Comparison of ENCODE assay signal across 1 fruit fly cellular context in genomic region chr2L:10381890-10382450, dm6.
TF ChIP-seq lines count a peak whose summit lies in the region.

Gene CG5096 (plus strand): TSS chr2L:10382263.

TF ChIP-seq in whole organism, embryonic, 481 proteins besides CTCF, POLR2A, EP300 and RAD21 (continued from another document and continues in another):
- no peak for TF ChIP-seq CG12071 (GFP tag; optimal IDR thresholded peaks at IDR 0.05; lab: Kevin White, UChicago)
- TF ChIP-seq CG3847 (GFP tag; IDR thresholded peaks at IDR 0.05; lab: Robert Waterston, UW): peak; percentile 82; the same call in 1 of the 2 replicates
- peak; percentile 92 for TF ChIP-seq unpg (GFP tag; optimal IDR thresholded peaks at IDR 0.05; lab: Kevin White, UChicago)
- TF ChIP-seq aop (GFP tag; IDR thresholded peaks at IDR 0.05; lab: Robert Waterston, UW): no peak
- peak; percentile 66 for TF ChIP-seq da (GFP tag; optimal IDR thresholded peaks at IDR 0.05; lab: Kevin White, UChicago)
- peak; percentile 73 for TF ChIP-seq CG9437 (GFP tag; optimal IDR thresholded peaks at IDR 0.05; lab: Kevin White, UChicago)
- TF ChIP-seq zfh1 (GFP tag; IDR thresholded peaks at IDR 0.05; lab: Robert Waterston, UW): peak; percentile 87
- TF ChIP-seq CG12155 (GFP tag; optimal IDR thresholded peaks at IDR 0.05; lab: Kevin White, UChicago): peak; percentile 82
- peak; percentile 86 for TF ChIP-seq kay (GFP tag; optimal IDR thresholded peaks at IDR 0.05; lab: Kevin White, UChicago)
- peak; percentile 57 for TF ChIP-seq CG18011 (GFP tag; optimal IDR thresholded peaks at IDR 0.05; lab: Kevin White, UChicago)
- TF ChIP-seq CG2889 (GFP tag; IDR thresholded peaks at IDR 0.05; lab: Robert Waterston, UW): peak; percentile 93
- peak; percentile 97 for TF ChIP-seq grn (GFP tag; optimal IDR thresholded peaks at IDR 0.05; lab: Kevin White, UChicago)
- TF ChIP-seq CG12391 (tag; optimal IDR thresholded peaks at IDR 0.05; lab: Kevin White, UChicago): peak; percentile 91
- peak; percentile 59; the same call in 1 of the 2 replicates for TF ChIP-seq CG10321 (GFP tag; IDR thresholded peaks at IDR 0.05; lab: Robert Waterston, UW)
- TF ChIP-seq gsb (GFP tag; IDR thresholded peaks at IDR 0.05; lab: Robert Waterston, UW): peak; percentile 84
- peak; percentile 80 for TF ChIP-seq CG7987 (GFP tag; optimal IDR thresholded peaks at IDR 0.05; lab: Kevin White, UChicago)
- peak; percentile 78 to 79 for TF ChIP-seq Pdp1 (GFP tag; optimal IDR thresholded peaks at IDR 0.05; lab: Kevin White, UChicago)
- peak; percentile 67 for TF ChIP-seq maf-S (GFP tag; optimal IDR thresholded peaks at IDR 0.05; lab: Kevin White, UChicago)
- TF ChIP-seq dysf (GFP tag; IDR thresholded peaks at IDR 0.05; lab: Robert Waterston, UW): peak; percentile 90
- peak; percentile 70; the same call in 1 of the 3 replicates for TF ChIP-seq CG2199 (GFP tag; IDR thresholded peaks at IDR 0.05; lab: Robert Waterston, UW)
- peak; percentile 81 for TF ChIP-seq CG9932 (GFP tag; IDR thresholded peaks at IDR 0.05; lab: Robert Waterston, UW)
- peak; percentile 97 for TF ChIP-seq CG18599 (GFP tag; optimal IDR thresholded peaks at IDR 0.05; lab: Kevin White, UChicago)
- 0 out of 2 replicates have a peak, but pooled peaks have one; percentile 60 for TF ChIP-seq CG16779 (GFP tag; IDR thresholded peaks at IDR 0.05; lab: Robert Waterston, UW)
- peak; percentile 70 for TF ChIP-seq CG11723 (GFP tag; optimal IDR thresholded peaks at IDR 0.05; lab: Kevin White, UChicago)
- TF ChIP-seq ac (GFP tag; optimal IDR thresholded peaks at IDR 0.05; lab: Kevin White, UChicago): no peak
- peak; percentile 62 to 64 for TF ChIP-seq chif (GFP tag; optimal IDR thresholded peaks at IDR 0.05; lab: Kevin White, UChicago)
- no peak; the same call in 1 of the 2 replicates for TF ChIP-seq NFAT (GFP tag; IDR thresholded peaks at IDR 0.05; lab: Robert Waterston, UW)
- TF ChIP-seq CG17328 (GFP tag; IDR thresholded peaks at IDR 0.05; lab: Robert Waterston, UW): peak; percentile 83
- peak; percentile 66 for TF ChIP-seq zen (tag; optimal IDR thresholded peaks at IDR 0.05; lab: Kevin White, UChicago)
- peak; percentile 96 for TF ChIP-seq D19A (tag; optimal IDR thresholded peaks at IDR 0.05; lab: Kevin White, UChicago)
- peak; percentile 21 for TF ChIP-seq CG31388 (GFP tag; optimal IDR thresholded peaks at IDR 0.05; lab: Kevin White, UChicago)
- TF ChIP-seq Fer1 (GFP tag; optimal IDR thresholded peaks at IDR 0.05; lab: Kevin White, UChicago): peak; percentile 95
- TF ChIP-seq eve (GFP tag; optimal IDR thresholded peaks at IDR 0.05; lab: Kevin White, UChicago): peak in 1 of 2 experiments; percentile 78
- TF ChIP-seq CG11504 (tag; optimal IDR thresholded peaks at IDR 0.05; lab: Kevin White, UChicago): peak; percentile 92
- TF ChIP-seq CG15073 (GFP tag; optimal IDR thresholded peaks at IDR 0.05; lab: Kevin White, UChicago): peak; percentile 16
- TF ChIP-seq scrt (GFP tag; optimal IDR thresholded peaks at IDR 0.05; lab: Kevin White, UChicago): peak; percentile 90
- peak; percentile 86 for TF ChIP-seq stc (GFP tag; IDR thresholded peaks at IDR 0.05; lab: Robert Waterston, UW)
- peak; percentile 66 for TF ChIP-seq CG5245 (GFP tag; optimal IDR thresholded peaks at IDR 0.05; lab: Kevin White, UChicago)
- peak; percentile 75 for TF ChIP-seq CG11696 (GFP tag; IDR thresholded peaks at IDR 0.05; lab: Robert Waterston, UW)
- peak; percentile 69 for TF ChIP-seq Hmx (GFP tag; optimal IDR thresholded peaks at IDR 0.05; lab: Kevin White, UChicago)
- TF ChIP-seq bigmax (GFP tag; optimal IDR thresholded peaks at IDR 0.05; lab: Kevin White, UChicago): peak; percentile 40
- peak; percentile 49 for TF ChIP-seq psq (GFP tag; optimal IDR thresholded peaks at IDR 0.05; lab: Kevin White, UChicago)
- no peak; the same call in none of the 2 replicates for TF ChIP-seq CG9215 (GFP tag; IDR thresholded peaks at IDR 0.05; lab: Robert Waterston, UW)
- TF ChIP-seq exex (tag; optimal IDR thresholded peaks at IDR 0.05; lab: Kevin White, UChicago): peak; percentile 97
- peak; percentile 82 for TF ChIP-seq ATbp (GFP tag; optimal IDR thresholded peaks at IDR 0.05; lab: Kevin White, UChicago)
- peak; percentile 74 for TF ChIP-seq CG4424 (GFP tag; optimal IDR thresholded peaks at IDR 0.05; lab: Kevin White, UChicago)
- peak; percentile 84; the same call in 2 of the 3 replicates for TF ChIP-seq CG17361 (GFP tag; IDR thresholded peaks at IDR 0.05; lab: Robert Waterston, UW)
- TF ChIP-seq CG7745 (tag; optimal IDR thresholded peaks at IDR 0.05; lab: Kevin White, UChicago): no peak
- TF ChIP-seq CG1602 (GFP tag; optimal IDR thresholded peaks at IDR 0.05; lab: Kevin White, UChicago): peak; percentile 76
- TF ChIP-seq Hsf (GFP tag; optimal IDR thresholded peaks at IDR 0.05; lab: Kevin White, UChicago): peak; percentile 79
- peak; percentile 50 for TF ChIP-seq Ets97D (GFP tag; optimal IDR thresholded peaks at IDR 0.05; lab: Kevin White, UChicago)
- peak; percentile 92 for TF ChIP-seq dmrt99B (tag; optimal IDR thresholded peaks at IDR 0.05; lab: Kevin White, UChicago)
- peak; percentile 93 for TF ChIP-seq lilli (GFP tag; optimal IDR thresholded peaks at IDR 0.05; lab: Kevin White, UChicago)
- TF ChIP-seq cato (GFP tag; optimal IDR thresholded peaks at IDR 0.05; lab: Kevin White, UChicago; ENCODE audit: borderline replicate concordance): peak; percentile 50
- TF ChIP-seq Taf1 (GFP tag; IDR thresholded peaks at IDR 0.05; lab: Robert Waterston, UW): peak; percentile 82
- peak; percentile 90 for TF ChIP-seq CG12659 (GFP tag; optimal IDR thresholded peaks at IDR 0.05; lab: Kevin White, UChicago)
- peak; percentile 84 for TF ChIP-seq schlank (tag; optimal IDR thresholded peaks at IDR 0.05; lab: Kevin White, UChicago)
- TF ChIP-seq Bdp1 (GFP tag; optimal IDR thresholded peaks at IDR 0.05; lab: Kevin White, UChicago): no peak
- peak; percentile 93 for TF ChIP-seq so (GFP tag; IDR thresholded peaks at IDR 0.05; lab: Robert Waterston, UW)
- peak; percentile 72 for TF ChIP-seq gsb-n (tag; optimal IDR thresholded peaks at IDR 0.05; lab: Kevin White, UChicago)
- TF ChIP-seq ems (GFP tag; optimal IDR thresholded peaks at IDR 0.05; lab: Kevin White, UChicago): peak; percentile 81
- no peak; the same call in 1 of the 2 replicates for TF ChIP-seq CG11247 (GFP tag; IDR thresholded peaks at IDR 0.05; lab: Robert Waterston, UW)
- TF ChIP-seq CG11456 (GFP tag; IDR thresholded peaks at IDR 0.05; lab: Robert Waterston, UW): peak; percentile 87
- TF ChIP-seq HLH3B (GFP tag; IDR thresholded peaks at IDR 0.05; lab: Robert Waterston, UW): peak; percentile 93; the same call in 1 of the 2 replicates
- peak; percentile 72; the same call in 1 of the 2 replicates for TF ChIP-seq CG31224 (GFP tag; IDR thresholded peaks at IDR 0.05; lab: Robert Waterston, UW)
- no peak; the same call in 1 of the 2 replicates for TF ChIP-seq CG14667 (GFP tag; IDR thresholded peaks at IDR 0.05; lab: Robert Waterston, UW)
- TF ChIP-seq esg (GFP tag; conservative IDR thresholded peaks at IDR 0.05; lab: Robert Waterston, UW): peak; percentile 82
- TF ChIP-seq ato (GFP tag; IDR thresholded peaks at IDR 0.05; lab: Robert Waterston, UW; ENCODE audit: partially characterized antibody): no peak
- TF ChIP-seq inv (GFP tag; IDR thresholded peaks at IDR 0.05; lab: Robert Waterston, UW; ENCODE audit: partially characterized antibody): no peak
- peak; percentile 88 for TF ChIP-seq CG10209 (GFP tag; optimal IDR thresholded peaks at IDR 0.05; lab: Kevin White, UChicago)
- TF ChIP-seq CG10431 (GFP tag; optimal IDR thresholded peaks at IDR 0.05; lab: Kevin White, UChicago): no peak
- TF ChIP-seq Stat92E (GFP tag; optimal IDR thresholded peaks at IDR 0.05; lab: Kevin White, UChicago): no peak
- peak; percentile 22 for TF ChIP-seq Sry-β (GFP tag; optimal IDR thresholded peaks at IDR 0.05; lab: Kevin White, UChicago)
- TF ChIP-seq tna (GFP tag; IDR thresholded peaks at IDR 0.05; lab: Robert Waterston, UW; ENCODE audit: partially characterized antibody): no peak
- peak; percentile 76 for TF ChIP-seq HLH54F (GFP tag; optimal IDR thresholded peaks at IDR 0.05; lab: Kevin White, UChicago)
- peak; percentile 80 for TF ChIP-seq CG10979 (tag; optimal IDR thresholded peaks at IDR 0.05; lab: Kevin White, UChicago)
- TF ChIP-seq Gug (GFP tag; IDR thresholded peaks at IDR 0.05; lab: Robert Waterston, UW): no peak
- TF ChIP-seq sens (GFP tag; lab: Kevin White, UChicago): peak; percentile 92
- TF ChIP-seq Antp (GFP tag; optimal IDR thresholded peaks at IDR 0.05; lab: Kevin White, UChicago): peak; percentile 48
- TF ChIP-seq BtbVII (GFP tag; optimal IDR thresholded peaks at IDR 0.05; lab: Kevin White, UChicago): peak; percentile 90
- no peak for TF ChIP-seq croc (GFP tag; conservative IDR thresholded peaks at IDR 0.05; lab: Robert Waterston, UW)
- TF ChIP-seq bsh (GFP tag; optimal IDR thresholded peaks at IDR 0.05; lab: Kevin White, UChicago): peak in 1 of 2 experiments; percentile 90
- TF ChIP-seq org-1 (GFP tag; optimal IDR thresholded peaks at IDR 0.05; lab: Kevin White, UChicago): peak; percentile 78
- TF ChIP-seq CG14860 (GFP tag; IDR thresholded peaks at IDR 0.05; lab: Robert Waterston, UW; ENCODE audit: partially characterized antibody): no peak
- TF ChIP-seq ewg (GFP tag; optimal IDR thresholded peaks at IDR 0.05; lab: Kevin White, UChicago): peak; percentile 64
- TF ChIP-seq salm (tag; optimal IDR thresholded peaks at IDR 0.05; lab: Kevin White, UChicago): peak; percentile 87
- TF ChIP-seq CG4328 (GFP tag; optimal IDR thresholded peaks at IDR 0.05; lab: Kevin White, UChicago): peak; percentile 62
- peak; percentile 87 for TF ChIP-seq CG6813 (GFP tag; optimal IDR thresholded peaks at IDR 0.05; lab: Kevin White, UChicago)
- peak; percentile 84 for TF ChIP-seq nau (GFP tag; optimal IDR thresholded peaks at IDR 0.05; lab: Kevin White, UChicago)
- TF ChIP-seq gcm (GFP tag; optimal IDR thresholded peaks at IDR 0.05; lab: Kevin White, UChicago): peak; percentile 87
- TF ChIP-seq Mes4 (GFP tag; optimal IDR thresholded peaks at IDR 0.05; lab: Kevin White, UChicago): peak; percentile 29
- peak; percentile 87 for TF ChIP-seq otp (GFP tag; IDR thresholded peaks at IDR 0.05; lab: Robert Waterston, UW)
- TF ChIP-seq Poxn (GFP tag; IDR thresholded peaks at IDR 0.05; lab: Robert Waterston, UW): peak; percentile 52; the same call in 1 of the 2 replicates
- peak; percentile 88 for TF ChIP-seq CG17829 (tag; optimal IDR thresholded peaks at IDR 0.05; lab: Kevin White, UChicago)
- peak; percentile 89 for TF ChIP-seq NfI (GFP tag; optimal IDR thresholded peaks at IDR 0.05; lab: Kevin White, UChicago)
- TF ChIP-seq knrl (GFP tag; IDR thresholded peaks at IDR 0.05; lab: Robert Waterston, UW; ENCODE audit: partially characterized antibody): no peak
- TF ChIP-seq Med (GFP tag; lab: Kevin White, UChicago): peak; percentile 97
- peak; percentile 65; the same call in 1 of the 3 replicates for TF ChIP-seq CG11093 (GFP tag; IDR thresholded peaks at IDR 0.05; lab: Robert Waterston, UW)
- peak; percentile 67 for TF ChIP-seq zfh2 (GFP tag; optimal IDR thresholded peaks at IDR 0.05; lab: Kevin White, UChicago)
- TF ChIP-seq Atf-2 (GFP tag; optimal IDR thresholded peaks at IDR 0.05; lab: Kevin White, UChicago): peak; percentile 70
- no peak for TF ChIP-seq vnd (GFP tag; IDR thresholded peaks at IDR 0.05; lab: Robert Waterston, UW; ENCODE audit: partially characterized antibody)
- TF ChIP-seq yki (optimal IDR thresholded peaks at IDR 0.05; lab: Kevin White, UChicago): no peak
- TF ChIP-seq CG14965 (GFP tag; optimal IDR thresholded peaks at IDR 0.05; lab: Kevin White, UChicago; ENCODE audit: borderline replicate concordance): no peak
- peak; percentile 67 for TF ChIP-seq kah (GFP tag; optimal IDR thresholded peaks at IDR 0.05; lab: Kevin White, UChicago)
- peak; percentile 76 for TF ChIP-seq Adf1 (GFP tag; IDR thresholded peaks at IDR 0.05; lab: Robert Waterston, UW)
- TF ChIP-seq Abd-B (GFP tag; optimal IDR thresholded peaks at IDR 0.05; lab: Kevin White, UChicago): no peak
- peak; percentile 79 for TF ChIP-seq H2.0 (GFP tag; IDR thresholded peaks at IDR 0.05; lab: Robert Waterston, UW)
- TF ChIP-seq lmd (GFP tag; IDR thresholded peaks at IDR 0.05; lab: Robert Waterston, UW): peak; percentile 86
- no peak for TF ChIP-seq Neu2 (GFP tag; optimal IDR thresholded peaks at IDR 0.05; lab: Kevin White, UChicago; ENCODE audit: borderline replicate concordance)
- no peak for TF ChIP-seq hkb (optimal IDR thresholded peaks at IDR 0.05; lab: Kevin White, UChicago)
- peak; percentile 96 for TF ChIP-seq hkb (GFP tag; IDR thresholded peaks at IDR 0.05; lab: Robert Waterston, UW)
- no peak for TF ChIP-seq CG4404 (GFP tag; IDR thresholded peaks at IDR 0.05; lab: Robert Waterston, UW)
- peak; percentile 94 for TF ChIP-seq tap (tag; optimal IDR thresholded peaks at IDR 0.05; lab: Kevin White, UChicago)
- peak; percentile 10 for TF ChIP-seq slou (GFP tag; optimal IDR thresholded peaks at IDR 0.05; lab: Kevin White, UChicago)
- peak; percentile 72 for TF ChIP-seq en (GFP tag; optimal IDR thresholded peaks at IDR 0.05; lab: Kevin White, UChicago)
- TF ChIP-seq CG4707 (GFP tag; optimal IDR thresholded peaks at IDR 0.05; lab: Kevin White, UChicago): peak; percentile 64
- peak; percentile 90 for TF ChIP-seq HHEX (GFP tag; optimal IDR thresholded peaks at IDR 0.05; lab: Kevin White, UChicago)
- no peak for TF ChIP-seq CG11560 (tag; IDR thresholded peaks at IDR 0.05; lab: Robert Waterston, UW)
- TF ChIP-seq CG12769 (tag; optimal IDR thresholded peaks at IDR 0.05; lab: Kevin White, UChicago): peak; percentile 95
- TF ChIP-seq Dad (GFP tag; optimal IDR thresholded peaks at IDR 0.05; lab: Kevin White, UChicago): peak; percentile 51
- TF ChIP-seq CG1024 (GFP tag; IDR thresholded peaks at IDR 0.05; lab: Robert Waterston, UW): peak; percentile 70
- TF ChIP-seq CG16815 (GFP tag; optimal IDR thresholded peaks at IDR 0.05; lab: Kevin White, UChicago): peak; percentile 14
- no peak for TF ChIP-seq CG2129 (GFP tag; IDR thresholded peaks at IDR 0.05; lab: Robert Waterston, UW; ENCODE audit: partially characterized antibody)
- no peak for TF ChIP-seq hb (GFP tag; IDR thresholded peaks at IDR 0.05; lab: Robert Waterston, UW; ENCODE audit: partially characterized antibody)
- no peak for TF ChIP-seq Dref (GFP tag; IDR thresholded peaks at IDR 0.05; lab: Robert Waterston, UW)
- peak; percentile 78 for TF ChIP-seq Camta (GFP tag; optimal IDR thresholded peaks at IDR 0.05; lab: Kevin White, UChicago)
- peak; percentile 26 for TF ChIP-seq MESR4 (GFP tag; optimal IDR thresholded peaks at IDR 0.05; lab: Kevin White, UChicago)
- TF ChIP-seq disco-r (GFP tag; optimal IDR thresholded peaks at IDR 0.05; lab: Kevin White, UChicago): peak; percentile 59
- peak; percentile 73 for TF ChIP-seq twi (tag; optimal IDR thresholded peaks at IDR 0.05; lab: Kevin White, UChicago)
